Fruit fly (Drosophila melanogaster) whole organism, prepupa: ENCODE measurements around the gene yellow-k.
A peak's percentile ranks its signal among the peaks of the same experiment; 100 is the strongest.

Experiments used
- Blimp-1 ChIP-seq: fragments of 200-800 bp; sonication (Bioruptor generic); optimal IDR thresholded peaks from 3 replicates; lab custom pipeline; 2017; ENCODE audit warnings: missing biosample characterization, missing genetic modification characterization, mild to moderate bottlenecking, moderate library complexity, missing genetic modification reagents
- CG10631 ChIP-seq: fragments of 200-800 bp; sonication (Bioruptor generic); optimal IDR thresholded peaks from 2 replicates; lab custom pipeline; 2016; ENCODE audit warnings: missing biosample characterization, missing genetic modification characterization
- CG11294 ChIP-seq: fragments of 200-800 bp; sonication (Bioruptor generic); IDR thresholded peaks from 2 replicates; pipeline ENCODE4 v1.3.6; 2022; ENCODE audit warnings: missing biosample characterization, missing genetic modification characterization
- CG11762 ChIP-seq: fragments of 200-800 bp; sonication (Bioruptor generic); optimal IDR thresholded peaks from 3 replicates; lab custom pipeline; 2016; ENCODE audit warnings: missing biosample characterization, missing genetic modification characterization; ENCODE audit not compliant: insufficient read depth
- CG11902 ChIP-seq: fragments of 200-800 bp; sonication (Bioruptor generic); optimal IDR thresholded peaks from 3 replicates; lab custom pipeline; 2016; ENCODE audit warnings: missing biosample characterization, missing genetic modification characterization
- CG1621 ChIP-seq: fragments of 200-800 bp; sonication (Bioruptor generic); optimal IDR thresholded peaks from 3 replicates; lab custom pipeline; 2018; ENCODE audit warnings: missing biosample characterization, mild to moderate bottlenecking, missing genetic modification characterization
- CG16779 ChIP-seq: fragments of 200-800 bp; sonication (Bioruptor generic); optimal IDR thresholded peaks from 3 replicates; lab custom pipeline; 2017; ENCODE audit warnings: missing biosample characterization, mild to moderate bottlenecking, missing genetic modification characterization
- CG3032 ChIP-seq: fragments of 200-800 bp; optimal IDR thresholded peaks from 2 replicates; lab custom pipeline; 2019; ENCODE audit warnings: missing biosample characterization, mild to moderate bottlenecking, missing genetic modification characterization, moderate library complexity
- CG31627 ChIP-seq: fragments of 200-800 bp; sonication (Bioruptor generic); optimal IDR thresholded peaks from 3 replicates; lab custom pipeline; 2016; ENCODE audit warnings: missing biosample characterization, missing genetic modification characterization
- CG32006 ChIP-seq: fragments of 200-800 bp; sonication (Bioruptor generic); optimal IDR thresholded peaks from 3 replicates; lab custom pipeline; 2017; ENCODE audit warnings: missing biosample characterization, mild to moderate bottlenecking, missing genetic modification characterization
- CG6163 ChIP-seq: fragments of 200-800 bp; sonication (Bioruptor generic); IDR thresholded peaks from 3 replicates; pipeline ENCODE4 v1.3.6; 2022; ENCODE audit warnings: missing biosample characterization, missing genetic modification characterization
- CG6276 ChIP-seq: fragments of 200-800 bp; sonication (Bioruptor generic); optimal IDR thresholded peaks from 2 replicates; lab custom pipeline; 2017; ENCODE audit warnings: missing biosample characterization, mild to moderate bottlenecking, missing genetic modification characterization
- CG6808 ChIP-seq: fragments of 200-800 bp; sonication (Bioruptor generic); optimal IDR thresholded peaks from 3 replicates; lab custom pipeline; 2017; ENCODE audit warnings: missing biosample characterization, missing genetic modification characterization, mild to moderate bottlenecking, moderate library complexity, missing genetic modification reagents
- CG8119 ChIP-seq: fragments of 200-800 bp; sonication (Bioruptor generic); IDR thresholded peaks from 3 replicates; pipeline ENCODE4 v1.3.6; 2022; ENCODE audit warnings: missing biosample characterization, missing genetic modification characterization
- CG8319 ChIP-seq: fragments of 200-800 bp; sonication (Bioruptor generic); optimal IDR thresholded peaks from 3 replicates; lab custom pipeline; 2016; ENCODE audit warnings: missing biosample characterization, missing genetic modification characterization
- CG9139 ChIP-seq: fragments of 200-800 bp; sonication (Bioruptor generic); optimal IDR thresholded peaks from 3 replicates; lab custom pipeline; 2017; ENCODE audit warnings: missing biosample characterization, mild to moderate bottlenecking, missing genetic modification characterization
- Eip75B ChIP-seq: fragments of 200-800 bp; sonication (Bioruptor generic); optimal IDR thresholded peaks from 3 replicates; lab custom pipeline; 2016; ENCODE audit warnings: missing biosample characterization, missing genetic modification characterization
- Eip93F ChIP-seq: fragments of 200-800 bp; sonication (Bioruptor generic); optimal IDR thresholded peaks from 2 replicates; lab custom pipeline; 2016; ENCODE audit warnings: missing biosample characterization, mild to moderate bottlenecking, missing genetic modification characterization
- Ets96B ChIP-seq: fragments of 200-800 bp; optimal IDR thresholded peaks from 2 replicates; lab custom pipeline; 2019; ENCODE audit warnings: missing biosample characterization, mild to moderate bottlenecking, missing genetic modification characterization, moderate library complexity
- Hr38 ChIP-seq: sonication (Bioruptor generic); optimal IDR thresholded peaks from 2 replicates; lab custom pipeline; 2016; ENCODE audit warnings: missing biosample characterization, missing genetic modification characterization
- Hr4 ChIP-seq: fragments of 200-800 bp; sonication (Bioruptor generic); optimal IDR thresholded peaks from 3 replicates; lab custom pipeline; 2016; ENCODE audit warnings: missing biosample characterization, missing genetic modification characterization
- Met ChIP-seq: fragments of 200-800 bp; sonication (Bioruptor generic); optimal IDR thresholded peaks from 3 replicates; lab custom pipeline; 2016; ENCODE audit warnings: missing biosample characterization, missing genetic modification characterization
- OdsH ChIP-seq: fragments of 200-800 bp; sonication (Bioruptor generic); optimal IDR thresholded peaks from 3 replicates; lab custom pipeline; 2016; ENCODE audit warnings: missing biosample characterization, missing genetic modification characterization
- Smox ChIP-seq: fragments of 200-800 bp; sonication (Bioruptor generic); optimal IDR thresholded peaks from 3 replicates; lab custom pipeline; 2016; ENCODE audit warnings: missing biosample characterization, missing genetic modification characterization
- Sox14 ChIP-seq: fragments of 200-800 bp; sonication (Bioruptor generic); optimal IDR thresholded peaks from 3 replicates; lab custom pipeline; 2016; ENCODE audit warnings: missing biosample characterization, missing genetic modification characterization
- achi ChIP-seq: fragments of 200-800 bp; sonication (Bioruptor generic); optimal IDR thresholded peaks from 3 replicates; lab custom pipeline; 2016; ENCODE audit warnings: missing biosample characterization, missing genetic modification characterization
- acj6 ChIP-seq: fragments of 200-800 bp; sonication (Bioruptor generic); optimal IDR thresholded peaks from 3 replicates; lab custom pipeline; 2016; ENCODE audit warnings: missing biosample characterization, missing genetic modification characterization
- cyc ChIP-seq: fragments of 200-800 bp; sonication (Bioruptor generic); optimal IDR thresholded peaks from 3 replicates; lab custom pipeline; 2016; ENCODE audit warnings: missing biosample characterization, missing genetic modification characterization
- dac ChIP-seq: fragments of 200-800 bp; sonication (Bioruptor generic); optimal IDR thresholded peaks from 2 replicates; lab custom pipeline; 2017; ENCODE audit warnings: missing biosample characterization, mild to moderate bottlenecking, missing genetic modification characterization
- dsx ChIP-seq: fragments of 200-800 bp; optimal IDR thresholded peaks from 3 replicates; lab custom pipeline; 2019; ENCODE audit warnings: missing biosample characterization, mild to moderate bottlenecking, missing genetic modification characterization, moderate library complexity; ENCODE audit not compliant: poor library complexity, severe bottlenecking
- eg ChIP-seq: fragments of 200-800 bp; sonication (Bioruptor generic); IDR thresholded peaks from 3 replicates; pipeline ENCODE4 v1.3.6; 2022; ENCODE audit warnings: missing biosample characterization, missing genetic modification characterization
- esn ChIP-seq: fragments of 200-800 bp; sonication (Bioruptor generic); optimal IDR thresholded peaks from 2 replicates; lab custom pipeline; 2016; ENCODE audit warnings: missing biosample characterization, mild to moderate bottlenecking, missing genetic modification characterization, moderate library complexity
- fd59A ChIP-seq: fragments of 200-800 bp; sonication (Bioruptor generic); optimal IDR thresholded peaks from 2 replicates; lab custom pipeline; 2017; ENCODE audit warnings: missing biosample characterization, mild to moderate bottlenecking, missing genetic modification characterization, missing genetic modification reagents
- fkh ChIP-seq: fragments of 200-800 bp; sonication (Bioruptor generic); optimal IDR thresholded peaks from 3 replicates; lab custom pipeline; 2017; ENCODE audit warnings: missing biosample characterization, mild to moderate bottlenecking, missing genetic modification characterization, moderate library complexity
- lz ChIP-seq: fragments of 200-800 bp; sonication (Bioruptor generic); optimal IDR thresholded peaks from 3 replicates; lab custom pipeline; 2016; ENCODE audit warnings: missing biosample characterization, missing genetic modification characterization
- net ChIP-seq: fragments of 200-800 bp; sonication (Bioruptor generic); optimal IDR thresholded peaks from 3 replicates; lab custom pipeline; 2016; ENCODE audit warnings: missing biosample characterization, missing genetic modification characterization
- pdm3 ChIP-seq: fragments of 200-800 bp; sonication (Bioruptor generic); optimal IDR thresholded peaks from 3 replicates; lab custom pipeline; 2016; ENCODE audit warnings: missing biosample characterization, missing genetic modification characterization
- salr ChIP-seq, 2 experiments: fragments of 200-800 bp; sonication (Bioruptor generic); optimal IDR thresholded peaks; 3 replicates each; lab custom pipeline; 2016 to 2018; ENCODE audit warnings: missing biosample characterization in 2 of 2, missing genetic modification characterization in 2 of 2, mild to moderate bottlenecking in 1 of 2
- spab ChIP-seq: fragments of 200-800 bp; sonication (Bioruptor generic); optimal IDR thresholded peaks from 2 replicates; lab custom pipeline; 2017; ENCODE audit warnings: missing biosample characterization, mild to moderate bottlenecking, missing genetic modification characterization, missing genetic modification reagents
- svp ChIP-seq: fragments of 200-800 bp; sonication (Bioruptor generic); peaks from one replicate; lab custom pipeline; 2016; ENCODE audit warnings: missing biosample characterization, missing genetic modification characterization
- topi ChIP-seq: fragments of 200-800 bp; sonication (Bioruptor generic); optimal IDR thresholded peaks from 3 replicates; lab custom pipeline; 2016; ENCODE audit warnings: missing biosample characterization, missing genetic modification characterization
- vri ChIP-seq: fragments of 200-800 bp; sonication (Bioruptor generic); optimal IDR thresholded peaks from 3 replicates; lab custom pipeline; 2016; ENCODE audit warnings: missing biosample characterization, mild to moderate bottlenecking, missing genetic modification characterization

The yellow-k gene

DNA sequence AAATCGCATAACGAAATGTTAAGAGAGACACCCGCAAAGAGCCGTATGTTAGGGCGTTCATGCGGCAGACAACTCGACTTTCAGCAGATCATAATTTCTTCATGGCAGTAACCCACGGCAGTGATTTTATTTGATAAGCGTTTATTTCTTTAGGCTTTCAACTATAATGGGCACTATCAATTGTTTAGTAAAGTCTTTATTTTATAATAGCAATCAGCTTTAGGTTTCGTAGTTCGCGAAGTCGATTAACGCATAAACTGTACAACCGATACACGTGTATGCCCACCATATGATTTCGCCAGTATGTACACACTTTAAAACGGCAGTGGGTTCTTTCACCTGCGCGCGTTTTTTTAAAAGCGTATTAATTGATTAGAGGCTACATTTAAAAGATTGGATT, 12.2 kb upstream of the yellow-k start, which contains the start of gene CG7841 (continued):
- peak; percentile 99 for TF ChIP-seq Eip75B (GFP tag; lab: Kevin White, UChicago)
- peak; percentile 97 for TF ChIP-seq CG31627
- TF ChIP-seq CG11294 = peak; percentile 90; the same call in 1 of the 2 replicates
- peak; percentile 96 for TF ChIP-seq CG32006 (GFP tag; lab: Kevin White, UChicago)
- TF ChIP-seq lz (GFP tag; lab: Kevin White, UChicago) = peak; percentile 99
- peak; percentile 96 for TF ChIP-seq spab (GFP tag; lab: Kevin White, UChicago)
- TF ChIP-seq CG11902 = peak; percentile 90
- peak; percentile 95 for TF ChIP-seq CG8319 (GFP tag; lab: Kevin White, UChicago)
- TF ChIP-seq salr (GFP tag; optimal IDR thresholded peaks at IDR 0.05; lab: Kevin White, UChicago) = peak; percentile 93 to 95
- TF ChIP-seq Sox14 (GFP tag; lab: Kevin White, UChicago) = peak; percentile 98
- peak; percentile 98 for TF ChIP-seq CG8119 (GFP tag; lab: Robert Waterston, UW)
- peak; percentile 96 for TF ChIP-seq CG11762 (GFP tag; lab: Kevin White, UChicago)
- TF ChIP-seq esn (GFP tag; lab: Kevin White, UChicago) = peak; percentile 99
- peak; percentile 98 for TF ChIP-seq net (GFP tag; lab: Kevin White, UChicago)
- peak; percentile 99 for TF ChIP-seq topi (GFP tag; lab: Kevin White, UChicago)
- TF ChIP-seq Ets96B (tag; lab: Kevin White, UChicago) = peak; percentile 98
- TF ChIP-seq svp (GFP tag; lab: Kevin White, UChicago) = peak; percentile 99
- TF ChIP-seq CG3032 (tag; lab: Kevin White, UChicago) = peak; percentile 99
- TF ChIP-seq CG1621 (tag; lab: Kevin White, UChicago) = peak; percentile 97
- peak; percentile 93 for TF ChIP-seq Blimp-1 (GFP tag; lab: Kevin White, UChicago)
- peak; percentile 99 for TF ChIP-seq Eip93F (GFP tag; lab: Kevin White, UChicago)
- TF ChIP-seq pdm3 = peak; percentile 98
- peak; percentile 99 for TF ChIP-seq Met (GFP tag; lab: Kevin White, UChicago)
- TF ChIP-seq OdsH = peak; percentile 97
- peak; percentile 97 for TF ChIP-seq cyc
- TF ChIP-seq fd59A (GFP tag; lab: Kevin White, UChicago) = peak; percentile 95
- peak; percentile 99 for TF ChIP-seq vri (GFP tag; lab: Kevin White, UChicago)
- TF ChIP-seq CG6276 (GFP tag; lab: Kevin White, UChicago) = peak; percentile 97
- TF ChIP-seq dac (GFP tag; lab: Kevin White, UChicago) = peak; percentile 96
- TF ChIP-seq CG6808 (GFP tag; lab: Kevin White, UChicago) = peak; percentile 98
- TF ChIP-seq fkh (GFP tag; lab: Kevin White, UChicago) = peak; percentile 89
- TF ChIP-seq achi (GFP tag; lab: Kevin White, UChicago) = peak; percentile 97
- peak; percentile 98 for TF ChIP-seq CG6163
- TF ChIP-seq Hr38 (GFP tag; lab: Kevin White, UChicago) = peak; percentile 40
- TF ChIP-seq dsx (GFP tag; lab: Kevin White, UChicago) = peak; percentile 98
- TF ChIP-seq acj6 (GFP tag; lab: Kevin White, UChicago) = peak; percentile 98
- TF ChIP-seq eg (GFP tag; lab: Robert Waterston, UW) = peak; percentile 98; the same call in 2 of the 3 replicates

DNA sequence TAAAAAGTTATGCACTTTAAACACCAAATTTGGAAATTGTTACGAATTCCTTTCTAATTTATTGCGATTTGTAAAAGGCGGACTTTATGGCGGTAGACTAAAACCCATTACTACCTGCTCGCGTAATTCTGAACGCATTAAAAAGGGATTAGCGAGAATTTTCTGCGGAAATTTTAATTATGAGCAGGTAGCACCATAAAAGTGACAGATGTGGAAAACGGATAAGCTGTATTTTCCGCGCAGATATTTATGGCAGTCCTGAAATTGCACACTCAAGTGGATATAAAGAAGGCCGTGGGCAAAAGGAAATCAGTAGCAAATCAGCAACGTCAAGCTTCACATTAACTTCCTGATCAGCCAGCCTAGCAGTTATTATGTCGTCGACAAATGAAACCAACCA, 11.7 kb upstream of the yellow-k start, which contains the start of gene Z600:
Gene Z600 (plus strand): TSS at position 312 of the 400 bp plus-strand sequence.
- no peak for TF ChIP-seq dsx (GFP tag; lab: Kevin White, UChicago)
- TF ChIP-seq CG10631 = no peak
- no peak for TF ChIP-seq CG9139
- TF ChIP-seq pdm3 = no peak
- TF ChIP-seq Smox (GFP tag; lab: Kevin White, UChicago) = no peak
- no peak for TF ChIP-seq Hr4
- no peak for TF ChIP-seq CG16779
- TF ChIP-seq lz (GFP tag; lab: Kevin White, UChicago) = no peak
- TF ChIP-seq fkh (GFP tag; lab: Kevin White, UChicago) = no peak
